Worm (Caenorhabditis elegans) whole organism, young adult: ENCODE data around the gene F21D12.2.

ENCODE experiments used
- B0336.3 ChIP-seq: fragments of 200-800 bp; sonication (Bioruptor generic); IDR thresholded peaks from 2 replicates; pipeline ENCODE4 v1.3.6; 2022; ENCODE audit warnings: missing genetic modification characterization, missing compliant biosample characterization
- F22D6.2 ChIP-seq: sonication (generic microtip); optimal IDR thresholded peaks from 2 replicates; lab custom pipeline; 2016; ENCODE audit warnings: mild to moderate bottlenecking, missing genetic modification characterization, missing compliant biosample characterization
- F57A8.1 ChIP-seq: fragments of 200-800 bp; sonication (Bioruptor generic); optimal IDR thresholded peaks from 2 replicates; lab custom pipeline; 2018; ENCODE audit warnings: mild to moderate bottlenecking, missing genetic modification characterization, moderate library complexity, missing compliant biosample characterization
- T26A5.8 ChIP-seq: sonication (generic microtip); optimal IDR thresholded peaks from 2 replicates; lab custom pipeline; 2016; ENCODE audit warnings: missing genetic modification characterization, missing compliant biosample characterization
- aptf-3 ChIP-seq: fragments of 200-800 bp; sonication (Bioruptor generic); IDR thresholded peaks from 2 replicates; pipeline ENCODE4 v1.3.6; 2022; ENCODE audit warnings: missing genetic modification characterization, missing compliant biosample characterization
- atf-7 ChIP-seq: sonication (generic microtip); optimal IDR thresholded peaks from 2 replicates; lab custom pipeline; 2017; ENCODE audit warnings: mild to moderate bottlenecking, missing genetic modification characterization, missing compliant biosample characterization
- athp-1 ChIP-seq: sonication (generic microtip); optimal IDR thresholded peaks from 2 replicates; lab custom pipeline; 2017; ENCODE audit warnings: mild to moderate bottlenecking, missing genetic modification characterization, missing compliant biosample characterization
- bed-2 ChIP-seq: fragments of 200-800 bp; sonication (Bioruptor generic); IDR thresholded peaks from 2 replicates; pipeline ENCODE4 v1.3.6; 2022; ENCODE audit warnings: missing genetic modification reagents, missing genetic modification characterization, missing compliant biosample characterization
- cebp-1 ChIP-seq, 2 experiments: fragments of 200-800 bp in 1 of 2; sonication (Bioruptor generic) in 1 of 2; sonication (generic microtip) in 1 of 2; IDR thresholded peaks in 1 of 2; optimal IDR thresholded peaks in 1 of 2; 2 replicates each; pipeline versions ENCODE4 v1.3.6 to Lab custom; 2017 to 2022; ENCODE audit warnings: missing compliant biosample characterization in 2 of 2, missing genetic modification characterization in 2 of 2, mild to moderate bottlenecking in 1 of 2, missing genetic modification reagents in 1 of 2, moderate library complexity in 1 of 2
- ceh-27 ChIP-seq: fragments of 200-800 bp; sonication (Bioruptor generic); optimal IDR thresholded peaks from 2 replicates; lab custom pipeline; 2018; ENCODE audit warnings: mild to moderate bottlenecking, missing genetic modification characterization, moderate library complexity, missing compliant biosample characterization
- ceh-58 ChIP-seq: fragments of 200-800 bp; sonication (Bioruptor generic); IDR thresholded peaks from 2 replicates; pipeline ENCODE4 v1.3.6; 2022; ENCODE audit warnings: missing genetic modification characterization, missing compliant biosample characterization
- die-1 ChIP-seq: sonication (generic microtip); optimal IDR thresholded peaks from 2 replicates; lab custom pipeline; 2016; ENCODE audit warnings: missing genotype, mild to moderate bottlenecking, missing genetic modification characterization, missing compliant biosample characterization
- dox-1 ChIP-seq: fragments of 200-800 bp; sonication (Bioruptor generic); IDR thresholded peaks from 2 replicates; pipeline ENCODE4 v1.3.6; 2022; ENCODE audit warnings: missing genetic modification reagents, missing genetic modification characterization, missing compliant biosample characterization
- gei-17 ChIP-seq: fragments of 200-800 bp; sonication (Bioruptor generic); optimal IDR thresholded peaks from 2 replicates; lab custom pipeline; 2018; ENCODE audit warnings: mild to moderate bottlenecking, missing genetic modification characterization, missing compliant biosample characterization
- hmg-20 ChIP-seq: fragments of 200-800 bp; sonication (Bioruptor generic); IDR thresholded peaks from 2 replicates; pipeline ENCODE4 v1.3.6; 2022; ENCODE audit warnings: missing genetic modification reagents, missing genetic modification characterization, missing compliant biosample characterization
- hrde-1 ChIP-seq: sonication (generic microtip); optimal IDR thresholded peaks from 2 replicates; lab custom pipeline; 2016; ENCODE audit warnings: missing genetic modification characterization, mild to moderate bottlenecking, missing compliant biosample characterization, moderate library complexity, missing genotype, missing genetic modification reagents, borderline replicate concordance
- lag-1 ChIP-seq: fragments of 200-800 bp; sonication (Bioruptor generic); IDR thresholded peaks from 2 replicates; pipeline ENCODE4 v1.3.6; 2022; ENCODE audit warnings: missing genetic modification reagents, missing genetic modification characterization, missing compliant biosample characterization
- let-607 ChIP-seq, 2 experiments: fragments of 200-800 bp in 1 of 2; sonication (Bioruptor generic) in 1 of 2; sonication (generic microtip) in 1 of 2; optimal IDR thresholded peaks; 2 replicates each; lab custom pipeline; 2016 to 2018; ENCODE audit warnings: mild to moderate bottlenecking in 2 of 2, missing compliant biosample characterization in 2 of 2, missing genetic modification characterization in 2 of 2, moderate library complexity in 2 of 2, missing genotype in 1 of 2
- lsl-1 ChIP-seq: fragments of 200-800 bp; sonication (Bioruptor generic); optimal IDR thresholded peaks from 2 replicates; lab custom pipeline; 2018; ENCODE audit warnings: mild to moderate bottlenecking, missing genetic modification characterization, moderate library complexity, missing compliant biosample characterization
- madf-8 ChIP-seq: fragments of 200-800 bp; sonication (Bioruptor generic); conservative IDR thresholded peaks from 2 replicates; pipeline ENCODE4 v1.3.6; 2022; ENCODE audit warnings: missing genetic modification reagents, missing genetic modification characterization, missing compliant biosample characterization
- mcd-1 ChIP-seq: fragments of 200-800 bp; sonication (Bioruptor generic); IDR thresholded peaks from 2 replicates; pipeline ENCODE4 v1.3.6; 2022; ENCODE audit warnings: missing genetic modification reagents, missing genetic modification characterization, missing compliant biosample characterization
- nfya-2 ChIP-seq: fragments of 200-800 bp; sonication (Bioruptor generic); IDR thresholded peaks from 2 replicates; pipeline ENCODE4 v1.3.6; 2022; ENCODE audit warnings: missing genetic modification reagents, missing genetic modification characterization, missing compliant biosample characterization
- nhr-80 ChIP-seq: sonication (generic microtip); optimal IDR thresholded peaks from 2 replicates; lab custom pipeline; 2016; ENCODE audit warnings: missing genetic modification characterization, missing compliant biosample characterization
- pbrm-1 ChIP-seq: fragments of 200-800 bp; sonication (Bioruptor generic); IDR thresholded peaks from 2 replicates; pipeline ENCODE4 v1.3.6; 2022; ENCODE audit warnings: missing genetic modification reagents, missing genetic modification characterization, missing compliant biosample characterization
- repo-1 ChIP-seq: sonication (generic microtip); optimal IDR thresholded peaks from 2 replicates; lab custom pipeline; 2017; ENCODE audit warnings: mild to moderate bottlenecking, missing genetic modification characterization, missing compliant biosample characterization
- rpc-1 ChIP-seq, 2 experiments: fragments of 150-350 bp in 1 of 2; sonication (generic microtip) in 1 of 2; optimal IDR thresholded peaks; 2 replicates each; lab custom pipeline; 2014 to 2018; ENCODE audit warnings: missing biosample characterization in 1 of 2, missing genetic modification characterization in 1 of 2, missing genetic modification reagents in 1 of 2, missing genotype in 1 of 2
- sea-2 ChIP-seq: fragments of 200-800 bp; sonication (Bioruptor generic); IDR thresholded peaks from 2 replicates; pipeline ENCODE4 v1.3.6; 2022; ENCODE audit warnings: missing genetic modification characterization, missing compliant biosample characterization
- snpc-1.1 ChIP-seq: sonication (generic microtip); optimal IDR thresholded peaks from 2 replicates; lab custom pipeline; 2017; ENCODE audit warnings: missing genetic modification characterization, mild to moderate bottlenecking, missing compliant biosample characterization, antibody characterized with exemption, moderate library complexity, missing genotype, missing genetic modification reagents; ENCODE audit not compliant: insufficient read depth
- snpc-4 ChIP-seq, 5 experiments: fragments of 150-350 bp in 1 of 5; sonication (generic microtip) in 4 of 5; optimal IDR thresholded peaks; 2 replicates each; lab custom pipeline; 2014 to 2018; ENCODE audit warnings: missing genetic modification characterization in 5 of 5, missing biosample characterization in 3 of 5, antibody characterized with exemption in 2 of 5, mild to moderate bottlenecking in 2 of 5, missing compliant biosample characterization in 2 of 5, missing genotype in 2 of 5, moderate library complexity in 2 of 5, missing genetic modification reagents in 1 of 5
- somi-1 ChIP-seq: fragments of 200-800 bp; sonication (Bioruptor generic); optimal IDR thresholded peaks from 2 replicates; lab custom pipeline; 2018; ENCODE audit warnings: mild to moderate bottlenecking, missing genetic modification characterization, missing compliant biosample characterization
- tbp1 ChIP-seq: fragments of 200-800 bp; sonication (Bioruptor generic); optimal IDR thresholded peaks from 2 replicates; lab custom pipeline; 2018; ENCODE audit warnings: mild to moderate bottlenecking, missing genetic modification characterization, missing compliant biosample characterization
- unc-130 ChIP-seq: sonication (generic microtip); optimal IDR thresholded peaks from 2 replicates; lab custom pipeline; 2016; ENCODE audit warnings: missing genetic modification reagents, missing genetic modification characterization, missing compliant biosample characterization
- unc-62 ChIP-seq: fragments of 150-350 bp; optimal IDR thresholded peaks from 2 replicates; lab custom pipeline; 2014; ENCODE audit warnings: missing biosample characterization, missing genetic modification reagents, missing genetic modification characterization
- xnd-1 ChIP-seq: sonication (generic microtip); optimal IDR thresholded peaks from 2 replicates; lab custom pipeline; 2016; ENCODE audit warnings: missing genotype, missing genetic modification reagents, missing genetic modification characterization, missing compliant biosample characterization
- ztf-22 ChIP-seq: fragments of 200-800 bp; sonication (Bioruptor generic); optimal IDR thresholded peaks from 2 replicates; lab custom pipeline; 2018; ENCODE audit warnings: mild to moderate bottlenecking, missing genetic modification characterization, moderate library complexity, missing compliant biosample characterization
- ztf-26 ChIP-seq: sonication (generic microtip); optimal IDR thresholded peaks from 2 replicates; lab custom pipeline; 2017; ENCODE audit warnings: missing genetic modification characterization, missing compliant biosample characterization
- ztf-6 ChIP-seq: fragments of 200-800 bp; sonication (Bioruptor generic); IDR thresholded peaks from 2 replicates; pipeline ENCODE4 v1.3.6; 2022; ENCODE audit warnings: missing genetic modification reagents, missing genetic modification characterization, missing compliant biosample characterization

F21D12.2 gene

ce11 chrII:7277925-7278324 is 39.6 kb upstream of the F21D12.2 start (continued):
- TF ChIP-seq mcd-1 (GFP tag; lab: Robert Waterston, UW), result no peak
- no peak for TF ChIP-seq pbrm-1 (GFP tag; lab: Robert Waterston, UW)
- TF ChIP-seq let-607 (tag; optimal IDR thresholded peaks at IDR 0.05; lab: Kevin White, UChicago), result no peak
- TF ChIP-seq ceh-58 (GFP tag; lab: Robert Waterston, UW), result no peak
- TF ChIP-seq cebp-1 (GFP tag; IDR thresholded peaks at IDR 0.05; lab: Robert Waterston, UW), result no peak
- TF ChIP-seq cebp-1 (tag; optimal IDR thresholded peaks at IDR 0.05; lab: Kevin White, UChicago), result no peak

ce11 chrII:7279808-7280207 is 37.8 kb upstream of the F21D12.2 start:
- TF ChIP-seq T26A5.8 (tag; lab: Kevin White, UChicago) (no peak), repo-1 (tag; lab: Kevin White, UChicago) (no peak), madf-8 (GFP tag; lab: Robert Waterston, UW) (no peak), rpc-1 (optimal IDR thresholded peaks at IDR 0.05; lab: Kevin White, UChicago) (no peak), rpc-1 (tag; optimal IDR thresholded peaks at IDR 0.05; lab: Kevin White, UChicago) (no peak), gei-17 (GFP tag; lab: Kevin White, UChicago) (no peak)

- TF ChIP-seq lsl-1 (GFP tag; lab: Kevin White, UChicago) (no peak), cebp-1 (GFP tag; IDR thresholded peaks at IDR 0.05; lab: Robert Waterston, UW) (no peak), cebp-1 (tag; optimal IDR thresholded peaks at IDR 0.05; lab: Kevin White, UChicago) (peak; percentile 38), unc-62 (GFP tag; lab: Kevin White, UChicago) (peak; percentile 36), lag-1 (GFP tag; lab: Robert Waterston, UW) (no peak), athp-1 (tag; lab: Kevin White, UChicago) (no peak), xnd-1 (tag; lab: Kevin White, UChicago) (no peak), tbp1 (no peak), nhr-80 (tag; lab: Kevin White, UChicago) (peak; percentile 84), die-1 (tag; lab: Kevin White, UChicago) (no peak)
Observed at ce11 chrII:7280584-7280983, 37.0 kb upstream of the F21D12.2 start.

- no peak for TF ChIP-seq ztf-6 (GFP tag; lab: Robert Waterston, UW)
- no peak for TF ChIP-seq snpc-4 (GFP tag; optimal IDR thresholded peaks at IDR 0.05; lab: Kevin White, UChicago)
- TF ChIP-seq snpc-4 (tag; optimal IDR thresholded peaks at IDR 0.05; lab: Kevin White, UChicago), result no peak
- TF ChIP-seq aptf-3, result no peak
- TF ChIP-seq ztf-22 (GFP tag; lab: Kevin White, UChicago), result no peak
- no peak for TF ChIP-seq bed-2 (GFP tag; lab: Robert Waterston, UW)
Observed at ce11 chrII:7283063-7283462, 34.5 kb upstream of the F21D12.2 start.

- TF ChIP-seq dox-1 (GFP tag; lab: Robert Waterston, UW) (0 out of 2 replicates have a peak, but pooled peaks have one; percentile 28), cebp-1 (GFP tag; IDR thresholded peaks at IDR 0.05; lab: Robert Waterston, UW) (peak; percentile 79), cebp-1 (tag; optimal IDR thresholded peaks at IDR 0.05; lab: Kevin White, UChicago) (peak; percentile 80), hmg-20 (no peak), unc-62 (GFP tag; lab: Kevin White, UChicago) (peak; percentile 82), ztf-22 (GFP tag; lab: Kevin White, UChicago) (peak; percentile 44), sea-2 (GFP tag; lab: Robert Waterston, UW) (no peak), atf-7 (tag; lab: Kevin White, UChicago) (peak; percentile 7), nhr-80 (tag; lab: Kevin White, UChicago) (peak; percentile 57)
- TF ChIP-seq, all 124 proteins: peak for 6
Observed at ce11 chrII:7287140-7287539, 30.4 kb upstream of the F21D12.2 start.

- TF ChIP-seq B0336.3 (GFP tag; lab: Robert Waterston, UW) (no peak), ztf-26 (peak; percentile 4), F57A8.1 (GFP tag; lab: Kevin White, UChicago) (no peak), cebp-1 (GFP tag; IDR thresholded peaks at IDR 0.05; lab: Robert Waterston, UW) (peak; percentile 84), cebp-1 (tag; optimal IDR thresholded peaks at IDR 0.05; lab: Kevin White, UChicago) (peak; percentile 90), pbrm-1 (GFP tag; lab: Robert Waterston, UW) (no peak), hrde-1 (tag; lab: Kevin White, UChicago) (no peak), somi-1 (GFP tag; lab: Kevin White, UChicago) (peak; percentile 12), F22D6.2 (tag; lab: Kevin White, UChicago) (no peak), unc-130 (GFP tag; lab: Kevin White, UChicago) (no peak), nhr-80 (tag; lab: Kevin White, UChicago) (no peak), unc-62 (GFP tag; lab: Kevin White, UChicago) (peak; percentile 87), snpc-1.1 (tag; lab: Kevin White, UChicago) (no peak), ceh-27 (no peak), nfya-2 (GFP tag; lab: Robert Waterston, UW) (no peak)
Observed at ce11 chrII:7287709-7288108, 29.9 kb upstream of the F21D12.2 start.
